Worm (Caenorhabditis elegans) whole organism, mixed stage, embryonic: ENCODE results near the gene aos-1.

Experiments
- M03D4.4 ChIP-seq: sonication (generic microtip); optimal IDR thresholded peaks from 2 replicates; lab custom pipeline; 2017; ENCODE audit warnings: mild to moderate bottlenecking, missing genetic modification characterization, missing compliant biosample characterization
- bed-3 ChIP-seq: fragments of 200-800 bp; sonication (Bioruptor generic); optimal IDR thresholded peaks from 3 replicates; lab custom pipeline; 2018; ENCODE audit warnings: mild to moderate bottlenecking, missing genetic modification characterization, moderate library complexity, missing compliant biosample characterization
- ceh-39 ChIP-seq: fragments of 150-350 bp; optimal IDR thresholded peaks from 2 replicates; lab custom pipeline; 2014; ENCODE audit warnings: missing biosample characterization, missing genetic modification characterization
- ceh-43 ChIP-seq: fragments of 200-800 bp; sonication (Bioruptor generic); optimal IDR thresholded peaks from 2 replicates; lab custom pipeline; 2018; ENCODE audit warnings: mild to moderate bottlenecking, missing genetic modification characterization, moderate library complexity, missing compliant biosample characterization
- ceh-83 ChIP-seq: fragments of 200-800 bp; sonication (Bioruptor generic); optimal IDR thresholded peaks from 2 replicates; lab custom pipeline; 2018; ENCODE audit warnings: mild to moderate bottlenecking, missing genetic modification characterization, missing compliant biosample characterization
- ces-1 ChIP-seq: fragments of 150-350 bp; optimal IDR thresholded peaks from 2 replicates; lab custom pipeline; 2014; ENCODE audit warnings: missing biosample characterization, missing genetic modification reagents, missing genetic modification characterization
- cnd-1 ChIP-seq: fragments of 200-800 bp; sonication (Bioruptor generic); optimal IDR thresholded peaks from 2 replicates; lab custom pipeline; 2018; ENCODE audit warnings: mild to moderate bottlenecking, missing genetic modification characterization, missing compliant biosample characterization
- drap-1 ChIP-seq: fragments of 200-800 bp; sonication (Bioruptor generic); optimal IDR thresholded peaks from 3 replicates; lab custom pipeline; 2018; ENCODE audit warnings: mild to moderate bottlenecking, missing genetic modification characterization, missing compliant biosample characterization
- elt-1 ChIP-seq: sonication (generic microtip); optimal IDR thresholded peaks from 2 replicates; lab custom pipeline; 2017; ENCODE audit warnings: missing genetic modification characterization, mild to moderate bottlenecking, missing compliant biosample characterization, antibody characterized with exemption, moderate library complexity, borderline replicate concordance; ENCODE audit not compliant: insufficient read depth
- elt-3 ChIP-seq: fragments of 150-350 bp; optimal IDR thresholded peaks from 2 replicates; lab custom pipeline; 2014; ENCODE audit warnings: missing biosample characterization, missing genetic modification characterization
- flh-1 ChIP-seq: fragments of 200-800 bp; sonication (Bioruptor generic); optimal IDR thresholded peaks from 2 replicates; lab custom pipeline; 2018; ENCODE audit warnings: mild to moderate bottlenecking, missing genetic modification characterization, moderate library complexity, missing compliant biosample characterization
- ham-2 ChIP-seq: fragments of 200-800 bp; sonication (Bioruptor generic); optimal IDR thresholded peaks from 2 replicates; lab custom pipeline; 2018; ENCODE audit warnings: mild to moderate bottlenecking, missing genetic modification characterization, missing compliant biosample characterization
- hlh-1 ChIP-seq: fragments of 150-350 bp; optimal IDR thresholded peaks from 2 replicates; lab custom pipeline; 2014; ENCODE audit warnings: missing biosample characterization, missing genetic modification reagents, missing genetic modification characterization
- lin-13 ChIP-seq: fragments of 150-350 bp; optimal IDR thresholded peaks from 2 replicates; lab custom pipeline; 2014; ENCODE audit warnings: missing biosample characterization, missing genetic modification characterization
- lin-32 ChIP-seq: fragments of 200-800 bp; sonication (Bioruptor generic); optimal IDR thresholded peaks from 2 replicates; lab custom pipeline; 2018; ENCODE audit warnings: mild to moderate bottlenecking, missing genetic modification characterization, missing compliant biosample characterization
- lsy-2 ChIP-seq: fragments of 150-350 bp; optimal IDR thresholded peaks from 2 replicates; lab custom pipeline; 2014; ENCODE audit warnings: missing biosample characterization, missing genetic modification characterization
- mab-5 ChIP-seq: fragments of 150-350 bp; optimal IDR thresholded peaks from 2 replicates; lab custom pipeline; 2014; ENCODE audit warnings: missing biosample characterization, missing genetic modification characterization
- mep-1 ChIP-seq: fragments of 150-350 bp; optimal IDR thresholded peaks from 2 replicates; lab custom pipeline; 2017; ENCODE audit warnings: missing biosample characterization, missing genetic modification reagents, missing genetic modification characterization, inconsistent platforms
- mls-2 ChIP-seq: sonication (generic microtip); optimal IDR thresholded peaks from 2 replicates; lab custom pipeline; 2016; ENCODE audit warnings: mild to moderate bottlenecking, missing genetic modification characterization, moderate library complexity, missing compliant biosample characterization
- nhr-2 ChIP-seq: fragments of 150-350 bp; optimal IDR thresholded peaks from 2 replicates; lab custom pipeline; 2014; ENCODE audit warnings: missing biosample characterization, missing genetic modification characterization
- nhr-237 ChIP-seq: fragments of 150-350 bp; optimal IDR thresholded peaks from 2 replicates; lab custom pipeline; 2014; ENCODE audit warnings: missing biosample characterization, missing genetic modification characterization
- nhr-28 ChIP-seq: fragments of 150-350 bp; optimal IDR thresholded peaks from 2 replicates; lab custom pipeline; 2014; ENCODE audit warnings: missing biosample characterization, missing genetic modification characterization
- nhr-76 ChIP-seq: sonication (generic microtip); optimal IDR thresholded peaks from 2 replicates; lab custom pipeline; 2017; ENCODE audit warnings: missing biosample characterization, missing genetic modification characterization
- pha-4 ChIP-seq: fragments of 150-350 bp; optimal IDR thresholded peaks from 2 replicates; lab custom pipeline; 2018; ENCODE audit warnings: missing biosample characterization, missing genetic modification reagents, missing genetic modification characterization
- sem-2 ChIP-seq: fragments of 200-800 bp; sonication (Bioruptor generic); optimal IDR thresholded peaks from 2 replicates; lab custom pipeline; 2018; ENCODE audit warnings: mild to moderate bottlenecking, missing genetic modification characterization, missing compliant biosample characterization
- snpc-4 ChIP-seq: fragments of 150-350 bp; optimal IDR thresholded peaks from 2 replicates; lab custom pipeline; 2014; ENCODE audit warnings: missing biosample characterization, missing genetic modification characterization
- tbx-8 ChIP-seq: fragments of 200-800 bp; sonication (Bioruptor generic); optimal IDR thresholded peaks from 2 replicates; lab custom pipeline; 2018; ENCODE audit warnings: mild to moderate bottlenecking, missing genetic modification characterization, moderate library complexity, missing compliant biosample characterization
- unc-120 ChIP-seq: sonication (generic microtip); optimal IDR thresholded peaks from 2 replicates; lab custom pipeline; 2017; ENCODE audit warnings: missing genetic modification characterization, missing compliant biosample characterization; ENCODE audit not compliant: poor library complexity, severe bottlenecking
- unc-39 ChIP-seq: fragments of 150-350 bp; optimal IDR thresholded peaks from 2 replicates; lab custom pipeline; 2014; ENCODE audit warnings: missing biosample characterization, missing genetic modification characterization
- unc-62 ChIP-seq: fragments of 150-350 bp; optimal IDR thresholded peaks from 2 replicates; lab custom pipeline; 2014; ENCODE audit warnings: missing biosample characterization, missing genetic modification reagents, missing genetic modification characterization
- zip-8 ChIP-seq: fragments of 150-350 bp; optimal IDR thresholded peaks from 2 replicates; lab custom pipeline; 2014; ENCODE audit warnings: missing biosample characterization, missing genetic modification characterization

aos-1 gene

DNA sequence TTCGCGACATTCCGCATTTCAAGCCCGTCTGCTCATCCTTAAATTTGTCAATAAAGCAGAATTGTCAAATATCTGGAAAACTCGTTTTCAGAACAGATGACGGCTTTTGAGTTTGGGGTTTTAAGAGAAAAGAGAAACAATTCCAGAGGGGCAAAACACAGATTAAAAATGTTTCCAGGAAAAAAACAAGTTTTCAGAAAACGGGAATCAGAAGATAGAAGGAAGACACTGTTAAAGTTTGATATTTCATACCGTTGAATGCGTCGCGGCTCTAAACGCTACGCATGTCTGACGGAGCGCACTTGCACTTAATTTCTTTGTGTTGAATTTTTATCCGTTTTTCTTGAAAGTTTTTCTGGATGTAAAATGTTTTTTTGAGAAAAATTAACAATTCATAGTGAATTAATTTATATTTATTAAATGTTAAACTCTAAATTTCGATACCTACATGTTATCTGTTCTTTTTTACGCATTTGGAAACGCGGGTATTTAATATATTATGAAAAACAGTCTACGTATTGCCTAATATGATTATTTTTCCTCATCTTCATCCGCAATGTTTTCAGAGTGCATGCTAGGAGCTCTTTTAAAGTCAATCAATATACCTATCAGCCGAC, 4.1 kb upstream of the aos-1 start, which contains the start of the genes C08B6.18, wdr-20 and C08B6.8:
TSS of gene C08B6.18 (minus strand) at position 51 of the 617 bp plus-strand sequence.
TSS of gene wdr-20 (minus strand) at position 82 of the 617 bp plus-strand sequence.
TSS of gene C08B6.8 (plus strand) at position 567 of the 617 bp plus-strand sequence.
- TF ChIP-seq ces-1 (GFP tag; lab: Kevin White, UChicago) (peak; percentile 40), nhr-76 (tag; lab: Kevin White, UChicago) (no peak), nhr-237 (peak; percentile 26), lsy-2 (peak; percentile 41), drap-1 (GFP tag; lab: Kevin White, UChicago) (no peak), mep-1 (peak; percentile 59), pha-4 (peak; percentile 26)
- TF ChIP-seq, all 35 proteins: peak for 5

DNA sequence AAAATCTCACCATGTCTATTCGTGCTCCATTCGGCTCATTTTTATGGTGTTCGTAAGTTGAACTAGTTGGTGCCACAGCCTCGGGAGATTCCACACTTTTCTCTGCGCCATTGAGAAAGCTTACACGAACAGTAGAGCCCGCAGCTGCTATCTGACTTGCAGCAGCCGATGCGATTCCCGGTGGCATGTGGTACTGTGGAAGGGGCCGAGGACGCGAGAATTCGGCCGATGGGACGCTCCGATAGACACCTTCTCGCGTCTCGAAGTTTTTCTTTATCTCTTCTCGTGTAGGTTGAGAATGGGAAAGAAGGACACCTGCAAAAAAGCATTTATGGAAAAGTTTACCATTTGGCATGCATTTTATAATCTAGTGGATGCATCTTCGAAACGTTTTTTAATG, 3.2 kb upstream of the aos-1 start:
- TF ChIP-seq lin-32 (GFP tag; lab: Kevin White, UChicago), result no peak
- no peak for TF ChIP-seq drap-1 (GFP tag; lab: Kevin White, UChicago)
- TF ChIP-seq mep-1, result no peak
- TF ChIP-seq ceh-83 (GFP tag; lab: Kevin White, UChicago), result no peak
- TF ChIP-seq unc-120 (tag; lab: Kevin White, UChicago), result no peak
- TF ChIP-seq unc-39 (tag; lab: Kevin White, UChicago), result no peak
- TF ChIP-seq unc-62, result no peak
- TF ChIP-seq bed-3 (GFP tag; lab: Kevin White, UChicago), result no peak
- TF ChIP-seq nhr-237, result no peak

DNA sequence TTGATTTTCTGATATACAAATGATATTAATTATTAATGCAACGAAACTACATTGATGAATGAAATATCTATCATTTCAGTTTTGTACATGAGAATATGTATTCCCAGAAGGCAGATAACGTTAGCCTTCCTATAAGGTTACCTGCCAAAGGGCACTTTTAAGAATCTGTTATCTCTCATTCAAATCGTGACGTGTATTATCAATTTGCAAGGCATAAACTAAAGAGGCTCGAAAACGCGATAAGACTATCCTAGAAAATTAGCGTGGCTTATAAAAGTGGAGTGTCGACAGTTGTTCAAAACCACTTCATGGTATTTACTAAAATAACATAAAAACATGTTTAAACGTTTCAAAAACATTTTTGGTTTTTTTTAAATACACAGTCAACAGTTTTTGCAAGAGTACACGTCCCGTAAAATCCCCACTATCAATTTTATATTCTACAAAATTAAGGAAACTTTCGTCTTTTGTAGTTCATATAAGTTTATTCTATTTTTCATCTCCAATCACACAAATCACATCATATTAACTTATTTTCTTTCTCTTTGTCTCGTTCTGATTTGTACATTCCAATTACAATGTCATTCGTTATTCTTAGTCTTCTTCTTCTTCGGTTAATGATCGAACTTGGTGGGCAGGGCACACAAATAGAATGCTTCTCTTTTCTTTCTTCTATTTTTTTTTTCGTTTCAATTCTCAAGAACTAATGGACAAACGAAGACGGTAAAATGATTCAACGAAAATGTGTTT, 5.1 kb downstream of the aos-1 start, which contains the start of gene C08B6.10:
TSS of gene C08B6.10 (plus strand) at position 700 of the 750 bp plus-strand sequence.
- TF ChIP-seq nhr-2, result no peak
- no peak for TF ChIP-seq zip-8 (tag; lab: Kevin White, UChicago)
- no peak for TF ChIP-seq lin-32 (GFP tag; lab: Kevin White, UChicago)
- TF ChIP-seq pha-4, result no peak
- TF ChIP-seq tbx-8 (GFP tag; lab: Kevin White, UChicago), result no peak
- no peak for TF ChIP-seq nhr-28 (tag; lab: Kevin White, UChicago)
- no peak for TF ChIP-seq nhr-76 (tag; lab: Kevin White, UChicago)

DNA sequence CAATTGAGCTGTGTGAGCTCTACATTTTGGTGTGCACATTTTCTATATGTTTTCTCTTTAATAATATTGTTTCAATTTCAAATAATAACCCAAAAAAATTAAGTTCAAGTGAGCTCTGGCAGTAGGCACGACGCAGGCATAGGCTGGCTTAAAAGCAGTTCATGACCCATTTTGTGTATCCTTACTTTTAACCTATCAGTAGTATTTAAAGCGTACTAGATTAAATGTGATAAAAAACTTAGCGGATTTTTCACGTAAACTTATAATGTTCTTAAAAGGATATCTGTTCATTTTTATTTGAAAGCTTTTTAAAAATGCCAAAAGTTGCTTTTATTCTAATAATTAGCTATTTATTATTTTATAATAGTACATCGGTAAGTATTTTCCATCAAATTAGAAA, 6.8 kb downstream of the aos-1 start, which contains the start of gene C08B6.6:
TSS of gene C08B6.6 (plus strand) at position 301 of the 400 bp plus-strand sequence.
- TF ChIP-seq elt-3 (tag; lab: Kevin White, UChicago), result no peak
- no peak for TF ChIP-seq snpc-4
- no peak for TF ChIP-seq bed-3 (GFP tag; lab: Kevin White, UChicago)
- no peak for TF ChIP-seq cnd-1 (tag; lab: Kevin White, UChicago)
- no peak for TF ChIP-seq ham-2
- no peak for TF ChIP-seq unc-120 (tag; lab: Kevin White, UChicago)
- no peak for TF ChIP-seq mls-2 (tag; lab: Kevin White, UChicago)
- TF ChIP-seq mep-1, result no peak
- no peak for TF ChIP-seq pha-4
- TF ChIP-seq nhr-76 (tag; lab: Kevin White, UChicago), result no peak
- no peak for TF ChIP-seq M03D4.4
- TF ChIP-seq sem-2, result no peak
- no peak for TF ChIP-seq ceh-43 (GFP tag; lab: Kevin White, UChicago)

DNA sequence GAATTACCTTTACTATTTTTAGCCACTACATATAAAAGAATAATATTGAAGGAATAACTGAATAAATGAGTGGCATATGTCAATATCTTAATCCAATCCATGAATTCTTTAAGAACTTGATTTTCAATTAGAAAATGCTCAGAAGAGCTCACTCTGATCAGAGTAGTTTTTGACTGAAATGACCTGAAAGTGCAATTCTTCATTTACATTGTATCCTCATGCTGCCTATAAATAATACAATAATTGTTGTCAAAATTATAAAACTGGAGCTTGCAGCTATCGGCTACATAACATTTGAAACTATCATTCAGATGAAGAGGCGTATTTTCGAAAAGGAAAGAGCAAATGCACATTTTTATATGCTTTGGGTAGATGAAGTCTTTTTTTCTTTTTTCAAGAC, 7.4 kb downstream of the aos-1 start, which contains the start of gene srxa-19:
TSS of gene srxa-19 (minus strand) at position 101 of the 400 bp plus-strand sequence.
- TF ChIP-seq mab-5 (tag; lab: Kevin White, UChicago) (no peak), flh-1 (GFP tag; lab: Kevin White, UChicago) (no peak), ceh-43 (GFP tag; lab: Kevin White, UChicago) (no peak), pha-4 (no peak)
- TF ChIP-seq, all 35 proteins: peak for 0

DNA sequence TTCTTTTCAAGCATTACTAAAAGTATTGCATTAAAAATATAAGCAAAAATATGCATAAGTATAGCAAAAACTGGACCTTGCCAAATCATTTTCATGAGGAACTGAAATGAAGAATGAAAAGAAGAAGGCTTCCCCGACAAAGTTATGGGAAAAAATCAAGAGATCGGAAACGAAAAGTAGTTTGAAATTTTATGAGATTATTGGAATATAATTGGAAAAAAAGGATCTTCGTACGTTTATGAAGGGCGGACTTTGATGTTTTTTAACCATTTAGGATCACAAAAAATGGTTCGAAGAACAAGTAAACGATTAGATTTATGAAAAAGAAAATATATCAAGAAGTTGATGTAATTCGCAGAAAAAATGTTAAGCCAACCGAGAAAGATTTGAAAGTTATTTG, 9.2 kb downstream of the aos-1 start, which contains the start of gene srxa-18:
TSS of gene srxa-18 (minus strand) at position 100 of the 400 bp plus-strand sequence.
- TF ChIP-seq ceh-39 (tag; lab: Kevin White, UChicago), result no peak
- TF ChIP-seq elt-1 (tag; lab: Kevin White, UChicago), result no peak
- no peak for TF ChIP-seq nhr-237
- no peak for TF ChIP-seq ceh-83 (GFP tag; lab: Kevin White, UChicago)
- no peak for TF ChIP-seq tbx-8 (GFP tag; lab: Kevin White, UChicago)
- no peak for TF ChIP-seq mab-5 (tag; lab: Kevin White, UChicago)
- TF ChIP-seq mls-2 (tag; lab: Kevin White, UChicago), result no peak
- no peak for TF ChIP-seq pha-4
- TF ChIP-seq nhr-28 (tag; lab: Kevin White, UChicago), result no peak
- no peak for TF ChIP-seq lin-13 (tag; lab: Kevin White, UChicago)
- no peak for TF ChIP-seq nhr-2
- no peak for TF ChIP-seq nhr-76 (tag; lab: Kevin White, UChicago)
- TF ChIP-seq ces-1 (GFP tag; lab: Kevin White, UChicago), result no peak
- TF ChIP-seq hlh-1 (tag; lab: Kevin White, UChicago), result no peak
- TF ChIP-seq cnd-1 (tag; lab: Kevin White, UChicago), result no peak
- no peak for TF ChIP-seq ceh-43 (GFP tag; lab: Kevin White, UChicago)
